Worm (Caenorhabditis elegans) whole organism, L4/young adult: ENCODE measurements around the gene F59A1.12.

Experiments
- W03F9.2 ChIP-seq: fragments of 150-350 bp; optimal IDR thresholded peaks from 2 replicates; lab custom pipeline; 2014; ENCODE audit warnings: missing biosample characterization, missing genetic modification characterization
- dao-5 ChIP-seq: sonication (generic microtip); optimal IDR thresholded peaks from 2 replicates; lab custom pipeline; 2016; ENCODE audit warnings: missing genotype, missing genetic modification characterization, moderate library complexity, missing compliant biosample characterization
- him-1 ChIP-seq: sonication (generic microtip); optimal IDR thresholded peaks from 2 replicates; lab custom pipeline; 2016; ENCODE audit warnings: missing genotype, missing genetic modification reagents, missing genetic modification characterization, missing compliant biosample characterization

ce11 chrV:17668531-17668930 lies 955 bp upstream of the F59A1.12 start, which contains the start of gene str-89:
- TF ChIP-seq dao-5 (tag; lab: Kevin White, UChicago), result no peak
- no peak for TF ChIP-seq W03F9.2 (tag; lab: Kevin White, UChicago)
- no peak for TF ChIP-seq him-1 (tag; lab: Kevin White, UChicago)
